Fruit fly (Drosophila melanogaster): ENCODE results near the gene CG13248.

CG13248 gene

DNA sequence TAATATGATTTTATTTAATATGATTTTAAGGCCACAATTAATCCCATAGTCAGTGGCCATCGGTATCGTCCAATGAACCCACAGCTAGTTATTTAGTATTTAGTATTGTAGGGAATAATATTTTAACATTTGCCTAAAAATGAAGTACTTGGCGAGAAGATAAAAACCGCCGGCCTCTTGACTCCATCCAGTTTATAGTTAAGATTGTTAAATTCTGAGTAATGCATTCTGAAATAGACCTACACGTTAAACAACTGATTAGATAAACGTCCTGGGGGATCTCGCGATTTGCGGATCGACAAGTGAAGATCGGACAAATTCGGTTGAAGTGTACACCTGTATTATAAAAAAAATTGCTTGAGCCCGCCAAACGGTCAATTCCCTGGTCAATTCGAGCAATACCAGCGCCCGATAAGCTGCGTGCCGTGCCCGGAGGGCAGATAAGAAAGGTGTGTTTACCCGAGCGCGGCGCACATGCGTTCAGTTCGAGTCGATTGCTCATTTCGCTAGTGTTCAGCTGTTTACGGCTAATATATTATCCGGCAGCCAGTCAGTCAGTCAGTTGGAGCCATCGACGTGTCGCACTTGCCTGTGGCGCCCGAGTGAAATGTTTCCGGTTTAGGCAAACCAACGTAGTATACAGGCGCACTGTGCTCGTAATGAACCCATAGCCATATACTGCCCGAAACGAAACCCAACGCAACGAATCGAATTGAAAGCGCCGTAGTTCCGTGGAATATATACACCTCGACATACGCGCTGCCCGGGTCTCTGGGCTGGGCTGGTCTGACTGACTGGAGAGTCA lies 23.1 kb downstream of the CG13248 start:
- peak; percentile 10 for TF ChIP-seq CG33017 (tag; optimal IDR thresholded peaks at IDR 0.05)
- no peak for TF ChIP-seq CG14711 (tag; optimal IDR thresholded peaks at IDR 0.05)
- peak; percentile 52 for TF ChIP-seq kay (GFP tag; ENCODE audit: borderline replicate concordance)
- TF ChIP-seq cic (GFP tag; optimal IDR thresholded peaks at IDR 0.05): peak; percentile 91
- TF ChIP-seq Mnt (GFP tag; optimal IDR thresholded peaks at IDR 0.05): peak; percentile 82

DNA sequence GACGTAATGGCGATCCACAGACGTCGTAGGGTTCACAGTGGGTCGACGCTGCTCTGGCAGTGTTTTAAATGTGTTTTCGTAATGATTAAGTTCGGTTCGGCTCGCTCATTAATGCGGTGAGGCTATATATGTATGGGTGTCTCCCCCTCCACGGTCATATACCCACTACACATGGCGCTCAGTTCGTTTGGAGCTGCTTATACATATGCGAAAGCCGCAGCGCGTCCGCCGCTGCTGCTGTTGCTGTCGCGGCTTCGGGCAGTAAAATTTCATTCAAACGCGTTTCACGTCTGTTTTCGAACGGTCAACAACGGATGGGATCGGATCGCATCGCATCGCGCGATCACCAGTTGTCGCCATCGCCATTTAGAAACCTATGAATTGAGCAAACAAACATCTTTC lies 24.4 kb downstream of the CG13248 start:
- peak; percentile 46 for TF ChIP-seq Hr96 (GFP tag; optimal IDR thresholded peaks at IDR 0.05)
- TF ChIP-seq CG5204 (GFP tag; optimal IDR thresholded peaks at IDR 0.05): no peak
- no peak for TF ChIP-seq bab1 (GFP tag; optimal IDR thresholded peaks at IDR 0.05)
- no peak for TF ChIP-seq kay (GFP tag; ENCODE audit: borderline replicate concordance)
- TF ChIP-seq toe (GFP tag; optimal IDR thresholded peaks at IDR 0.05): no peak
- TF ChIP-seq tj (GFP tag; optimal IDR thresholded peaks at IDR 0.05): peak; percentile 11
- TF ChIP-seq Clk (GFP tag; optimal IDR thresholded peaks at IDR 0.05): peak; percentile 3
- no peak for TF ChIP-seq CG11617 (GFP tag; optimal IDR thresholded peaks at IDR 0.05)
- no peak for TF ChIP-seq CG33017 (tag; optimal IDR thresholded peaks at IDR 0.05)
- TF ChIP-seq pad (GFP tag; optimal IDR thresholded peaks at IDR 0.05): peak; percentile 93
- TF ChIP-seq CG12768 (GFP tag; optimal IDR thresholded peaks at IDR 0.05): peak; percentile 57
- TF ChIP-seq Crg-1 (GFP tag; optimal IDR thresholded peaks at IDR 0.05): no peak
- TF ChIP-seq CG7045 (GFP tag; optimal IDR thresholded peaks at IDR 0.05): peak; percentile 19
- peak; percentile 91 for TF ChIP-seq cic (GFP tag; optimal IDR thresholded peaks at IDR 0.05)
- no peak for TF ChIP-seq CG1620 (GFP tag; optimal IDR thresholded peaks at IDR 0.05)
- peak; percentile 30 for TF ChIP-seq ovo (GFP tag; optimal IDR thresholded peaks at IDR 0.05)
- no peak for TF ChIP-seq cnc (optimal IDR thresholded peaks at IDR 0.05)
- TF ChIP-seq CG7101 (tag; optimal IDR thresholded peaks at IDR 0.05): no peak
- no peak for TF ChIP-seq CG14711 (tag; optimal IDR thresholded peaks at IDR 0.05)
- peak; percentile 76 for TF ChIP-seq Mnt (GFP tag; optimal IDR thresholded peaks at IDR 0.05)

DNA sequence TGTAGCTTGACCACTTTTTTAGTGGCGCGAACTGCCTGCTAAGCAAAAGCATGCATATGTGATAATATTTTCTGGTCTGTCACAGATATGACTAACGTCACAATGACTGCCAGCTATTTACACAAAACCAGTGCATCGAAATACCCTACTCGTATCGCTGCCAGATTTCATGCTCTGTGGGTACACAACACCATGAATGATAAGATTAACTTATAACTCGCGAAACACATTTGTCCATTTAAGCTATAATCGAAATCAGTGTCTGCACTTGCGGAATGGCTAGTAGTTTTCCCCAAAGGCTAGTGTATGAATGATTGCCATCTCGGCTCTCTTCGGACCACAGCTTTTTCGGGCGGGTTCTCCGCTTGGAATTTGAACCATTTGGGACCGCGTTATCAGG lies 25.0 kb downstream of the CG13248 start:
- peak; percentile 51 for TF ChIP-seq cic (GFP tag; optimal IDR thresholded peaks at IDR 0.05)
- TF ChIP-seq tj (GFP tag; optimal IDR thresholded peaks at IDR 0.05): peak; percentile 70
- TF ChIP-seq CG7045 (GFP tag; optimal IDR thresholded peaks at IDR 0.05): peak; percentile 15
- no peak for TF ChIP-seq bab1 (GFP tag; optimal IDR thresholded peaks at IDR 0.05)
- peak in 1 of 2 experiments; percentile 39 for TF ChIP-seq cnc (optimal IDR thresholded peaks at IDR 0.05)
- TF ChIP-seq CG12768 (GFP tag; optimal IDR thresholded peaks at IDR 0.05): no peak
- peak; percentile 85 for TF ChIP-seq kay (GFP tag; ENCODE audit: borderline replicate concordance)
- peak; percentile 1 for TF ChIP-seq Mnt (GFP tag; optimal IDR thresholded peaks at IDR 0.05)

DNA sequence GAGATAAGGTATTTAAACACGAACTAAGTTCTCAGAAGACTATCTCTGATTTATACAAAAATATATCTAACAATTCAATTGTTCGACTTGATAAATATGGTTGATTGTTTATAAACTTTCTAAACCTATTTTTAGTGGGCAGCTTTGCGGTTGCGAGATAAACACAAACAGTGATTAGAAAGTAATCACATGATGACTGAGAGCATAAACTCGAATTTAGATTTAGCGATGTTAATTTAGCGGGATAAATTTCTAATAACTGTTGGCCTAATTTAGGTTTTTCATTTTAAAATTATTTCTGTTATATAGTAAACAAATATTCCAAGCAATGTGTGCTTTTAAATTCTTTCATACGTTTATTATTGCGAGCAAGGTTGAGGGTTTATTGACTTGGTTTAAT lies 25.4 kb downstream of the CG13248 start:
- TF ChIP-seq tj (GFP tag; optimal IDR thresholded peaks at IDR 0.05) (no peak), ovo (GFP tag; optimal IDR thresholded peaks at IDR 0.05) (no peak), Clk (GFP tag; optimal IDR thresholded peaks at IDR 0.05) (no peak), Hr96 (GFP tag; optimal IDR thresholded peaks at IDR 0.05) (no peak), Crg-1 (GFP tag; optimal IDR thresholded peaks at IDR 0.05) (no peak), kay (GFP tag; ENCODE audit: borderline replicate concordance) (peak; percentile 93), Mnt (GFP tag; optimal IDR thresholded peaks at IDR 0.05) (no peak)

DNA sequence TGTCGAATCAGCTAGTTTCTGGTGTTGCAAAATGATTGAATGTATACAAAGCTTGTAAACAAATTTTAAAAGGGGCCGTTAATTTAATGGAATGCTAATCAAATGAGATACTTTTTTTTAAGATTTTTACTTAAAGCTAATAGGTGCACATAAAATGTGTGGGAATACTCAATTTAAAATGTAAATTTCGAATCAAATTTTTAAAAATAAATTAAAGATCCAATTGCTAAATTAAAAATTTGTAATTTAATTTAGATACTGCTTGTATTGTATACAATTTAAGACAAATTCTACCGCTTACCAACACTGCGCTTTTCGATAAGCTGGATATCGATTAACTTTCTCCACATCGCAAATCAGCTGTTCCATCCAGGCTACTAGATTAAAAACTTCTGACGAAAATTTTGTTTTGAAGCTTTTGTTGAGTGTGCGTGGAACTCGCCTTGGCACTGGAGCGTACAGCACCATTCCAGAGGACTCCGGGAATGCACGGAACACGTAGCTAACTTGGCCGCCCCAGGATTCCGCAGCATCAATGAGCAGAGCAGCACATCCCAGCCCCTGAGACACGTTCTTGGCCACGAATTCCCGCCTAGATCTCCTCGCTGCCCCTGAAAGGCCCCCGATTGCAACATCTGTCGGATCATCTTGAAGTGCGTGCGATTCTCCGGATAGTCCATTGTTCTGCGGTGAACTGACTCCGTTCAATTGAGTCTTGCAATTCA lies 26.1 kb downstream of the CG13248 start, which contains the start of the genes CG5498 and fbl:
CG5498 (minus strand) TSS at position 24 of the 725 bp plus-strand sequence.
fbl (plus strand) TSS at position 344 of the 725 bp plus-strand sequence.
- peak; percentile 78 for TF ChIP-seq bab1 (GFP tag; optimal IDR thresholded peaks at IDR 0.05)
- peak; percentile 59 for TF ChIP-seq ovo (GFP tag; optimal IDR thresholded peaks at IDR 0.05)
- peak; percentile 85 for TF ChIP-seq CG33017 (tag; optimal IDR thresholded peaks at IDR 0.05)
- peak; percentile 99 for TF ChIP-seq tj (GFP tag; optimal IDR thresholded peaks at IDR 0.05)
- TF ChIP-seq CG1620 (GFP tag; optimal IDR thresholded peaks at IDR 0.05): peak; percentile 81
- peak; percentile 77 for TF ChIP-seq Hr96 (GFP tag; optimal IDR thresholded peaks at IDR 0.05)
- TF ChIP-seq Clk (GFP tag; optimal IDR thresholded peaks at IDR 0.05): peak; percentile 69
- TF ChIP-seq kay (GFP tag; ENCODE audit: borderline replicate concordance): no peak
- peak; percentile 86 for TF ChIP-seq CG11617 (GFP tag; optimal IDR thresholded peaks at IDR 0.05)
- TF ChIP-seq CG12768 (GFP tag; optimal IDR thresholded peaks at IDR 0.05): peak; percentile 75
- peak; percentile 83 for TF ChIP-seq CG5204 (GFP tag; optimal IDR thresholded peaks at IDR 0.05)
- TF ChIP-seq Crg-1 (GFP tag; optimal IDR thresholded peaks at IDR 0.05): peak; percentile 90
- TF ChIP-seq CG7045 (GFP tag; optimal IDR thresholded peaks at IDR 0.05): peak; percentile 85
- peak; percentile 84 for TF ChIP-seq CG14711 (tag; optimal IDR thresholded peaks at IDR 0.05)
- TF ChIP-seq Mnt (GFP tag; optimal IDR thresholded peaks at IDR 0.05): peak; percentile 69
- peak in 1 of 2 experiments; percentile 27 for TF ChIP-seq cnc (optimal IDR thresholded peaks at IDR 0.05)
- peak; percentile 76 for TF ChIP-seq pad (GFP tag; optimal IDR thresholded peaks at IDR 0.05)
- TF ChIP-seq cic (GFP tag; optimal IDR thresholded peaks at IDR 0.05): peak; percentile 37
- peak; percentile 80 for TF ChIP-seq toe (GFP tag; optimal IDR thresholded peaks at IDR 0.05)
- peak; percentile 87 for TF ChIP-seq CG7101 (tag; optimal IDR thresholded peaks at IDR 0.05)

DNA sequence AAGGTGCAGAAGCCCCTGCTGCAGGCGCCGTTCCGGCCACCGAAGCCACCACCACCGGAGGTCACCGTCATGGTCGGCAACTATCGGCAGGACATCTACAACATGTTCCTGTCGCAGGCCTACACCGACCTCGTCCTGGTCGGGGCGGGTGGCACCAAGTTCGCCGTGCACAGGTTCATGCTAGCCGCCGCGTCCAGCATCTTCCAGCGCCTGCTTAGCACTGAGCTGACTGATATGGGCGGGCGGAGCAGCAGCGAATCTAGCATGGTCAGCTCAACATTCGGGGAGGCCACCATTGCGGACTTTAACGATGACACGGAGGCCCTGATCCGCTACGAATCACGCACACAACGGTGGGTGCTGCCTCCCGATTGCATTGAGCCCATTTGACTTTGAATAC lies 30.9 kb downstream of the CG13248 start:
- no peak for TF ChIP-seq cnc (optimal IDR thresholded peaks at IDR 0.05)
- no peak for TF ChIP-seq bab1 (GFP tag; optimal IDR thresholded peaks at IDR 0.05)
- TF ChIP-seq CG5204 (GFP tag; optimal IDR thresholded peaks at IDR 0.05): no peak
- TF ChIP-seq pad (GFP tag; optimal IDR thresholded peaks at IDR 0.05): no peak
- TF ChIP-seq CG7101 (tag; optimal IDR thresholded peaks at IDR 0.05): no peak
- no peak for TF ChIP-seq kay (GFP tag; ENCODE audit: borderline replicate concordance)
- no peak for TF ChIP-seq CG12768 (GFP tag; optimal IDR thresholded peaks at IDR 0.05)
- no peak for TF ChIP-seq cic (GFP tag; optimal IDR thresholded peaks at IDR 0.05)
- no peak for TF ChIP-seq CG33017 (tag; optimal IDR thresholded peaks at IDR 0.05)
- TF ChIP-seq CG11617 (GFP tag; optimal IDR thresholded peaks at IDR 0.05): no peak
- no peak for TF ChIP-seq toe (GFP tag; optimal IDR thresholded peaks at IDR 0.05)
